Worm (Caenorhabditis elegans) whole organism, L4 larva: ENCODE measurements around the gene F52H2.3.

Experiments
- F44E2.7 ChIP-seq: fragments of 200-800 bp; sonication (Bioruptor generic); IDR thresholded peaks from 2 replicates; pipeline ENCODE4 v2.1.2; 2022; ENCODE audit warnings: missing genetic modification characterization, missing compliant biosample characterization
- T26A8.4 ChIP-seq: fragments of 200-800 bp; sonication (Bioruptor generic); IDR thresholded peaks from 2 replicates; pipeline ENCODE4 v1.3.6; 2022; ENCODE audit warnings: missing genetic modification characterization, missing compliant biosample characterization
- Y5F2A.4 ChIP-seq: fragments of 200-800 bp; sonication (Bioruptor generic); optimal IDR thresholded peaks from 2 replicates; lab custom pipeline; 2018; ENCODE audit warnings: mild to moderate bottlenecking, missing genetic modification characterization, missing compliant biosample characterization
- ZK546.5 ChIP-seq, 2 experiments: sonication (generic microtip); optimal IDR thresholded peaks; 2 replicates each; lab custom pipeline; 2017; ENCODE audit warnings: missing biosample characterization in 2 of 2, missing genetic modification characterization in 2 of 2
- aly-2 ChIP-seq: sonication (generic microtip); optimal IDR thresholded peaks from 2 replicates; lab custom pipeline; 2018; ENCODE audit warnings: missing biosample characterization, missing genetic modification characterization
- arid-1 ChIP-seq: fragments of 200-800 bp; sonication (Bioruptor generic); conservative IDR thresholded peaks from 2 replicates; pipeline ENCODE4 v1.3.6; 2022; ENCODE audit warnings: missing genetic modification reagents, missing genetic modification characterization, missing compliant biosample characterization
- attf-4 ChIP-seq: sonication (generic microtip); optimal IDR thresholded peaks from 3 replicates; lab custom pipeline; 2017; ENCODE audit warnings: missing biosample characterization, missing genetic modification characterization
- ceh-20 ChIP-seq: fragments of 200-800 bp; sonication (Bioruptor generic); IDR thresholded peaks from 2 replicates; pipeline ENCODE4 v1.3.6; 2022; ENCODE audit warnings: missing genetic modification reagents, missing genetic modification characterization, missing compliant biosample characterization
- ceh-32 ChIP-seq: sonication (generic microtip); optimal IDR thresholded peaks from 2 replicates; lab custom pipeline; 2016; ENCODE audit warnings: mild to moderate bottlenecking, missing genetic modification characterization, missing compliant biosample characterization; ENCODE audit not compliant: poor library complexity
- ceh-44 ChIP-seq: fragments of 200-800 bp; sonication (Bioruptor generic); IDR thresholded peaks from 2 replicates; pipeline ENCODE4 v1.3.6; 2022; ENCODE audit warnings: missing genetic modification reagents, missing genetic modification characterization, missing compliant biosample characterization
- cey-2 ChIP-seq: sonication (generic microtip); optimal IDR thresholded peaks from 3 replicates; lab custom pipeline; 2017; ENCODE audit warnings: missing genetic modification characterization, mild to moderate bottlenecking, missing compliant biosample characterization, antibody characterized with exemption, borderline replicate concordance; ENCODE audit not compliant: insufficient read depth
- ctbp-1 ChIP-seq: fragments of 200-800 bp; sonication (Bioruptor generic); IDR thresholded peaks from 2 replicates; pipeline ENCODE4 v1.3.6; 2022; ENCODE audit warnings: missing genetic modification reagents, missing genetic modification characterization, missing compliant biosample characterization
- daf-19 ChIP-seq: fragments of 200-800 bp; sonication (Bioruptor generic); conservative IDR thresholded peaks from 2 replicates; pipeline ENCODE4 v1.3.6; 2022; ENCODE audit warnings: missing genetic modification characterization, missing compliant biosample characterization
- dmd-6 ChIP-seq: fragments of 200-800 bp; sonication (Bioruptor generic); IDR thresholded peaks from 2 replicates; pipeline ENCODE4 v1.3.6; 2022; ENCODE audit warnings: missing genetic modification reagents, missing genetic modification characterization, missing compliant biosample characterization
- dmd-9 ChIP-seq: fragments of 200-800 bp; sonication (Bioruptor generic); IDR thresholded peaks from 2 replicates; pipeline ENCODE4 v1.3.6; 2022; ENCODE audit warnings: missing genetic modification reagents, missing genetic modification characterization, missing compliant biosample characterization
- dpl-1 ChIP-seq: fragments of 150-350 bp; optimal IDR thresholded peaks from 2 replicates; lab custom pipeline; 2014; ENCODE audit warnings: missing biosample characterization, missing genetic modification reagents, missing genetic modification characterization
- duxl-1 ChIP-seq: sonication (generic microtip); optimal IDR thresholded peaks from 2 replicates; lab custom pipeline; 2016; ENCODE audit warnings: mild to moderate bottlenecking, missing genetic modification characterization, moderate library complexity, missing compliant biosample characterization; ENCODE audit not compliant: poor library complexity
- dve-1 ChIP-seq: sonication (generic microtip); optimal IDR thresholded peaks from 2 replicates; lab custom pipeline; 2017; ENCODE audit warnings: antibody characterized with exemption, mild to moderate bottlenecking, missing genetic modification characterization, missing compliant biosample characterization; ENCODE audit not compliant: insufficient read depth
- egl-27 ChIP-seq: sonication (generic microtip); optimal IDR thresholded peaks from 3 replicates; lab custom pipeline; 2017; ENCODE audit warnings: missing biosample characterization, missing genetic modification reagents, missing genetic modification characterization
- egl-43 ChIP-seq: fragments of 200-800 bp; sonication (Bioruptor generic); IDR thresholded peaks from 2 replicates; pipeline ENCODE4 v1.3.6; 2022; ENCODE audit warnings: missing genetic modification reagents, missing genetic modification characterization, missing compliant biosample characterization
- fkh-10 ChIP-seq: fragments of 150-350 bp; optimal IDR thresholded peaks from 2 replicates; lab custom pipeline; 2014; ENCODE audit warnings: missing biosample characterization, missing genetic modification reagents, missing genetic modification characterization
- fos-1 ChIP-seq: fragments of 150-350 bp; optimal IDR thresholded peaks from 2 replicates; lab custom pipeline; 2014; ENCODE audit warnings: missing biosample characterization, missing genetic modification characterization
- jun-1 ChIP-seq: fragments of 150-350 bp; optimal IDR thresholded peaks from 2 replicates; lab custom pipeline; 2014; ENCODE audit warnings: missing biosample characterization, missing genetic modification reagents, missing genetic modification characterization
- lim-7 ChIP-seq: fragments of 200-800 bp; sonication (Bioruptor generic); IDR thresholded peaks from 2 replicates; pipeline ENCODE4 v1.3.6; 2022; ENCODE audit warnings: missing genetic modification characterization, missing compliant biosample characterization
- lsy-2 ChIP-seq, 2 experiments: fragments of 150-350 bp in 1 of 2; sonication (generic microtip) in 1 of 2; optimal IDR thresholded peaks; 2 replicates each; lab custom pipeline; 2014 to 2017; ENCODE audit warnings: missing biosample characterization in 2 of 2, missing genetic modification characterization in 2 of 2
- madf-5 ChIP-seq, 2 experiments: fragments of 200-800 bp; sonication (Bioruptor generic); IDR thresholded peaks; 2 replicates each; pipeline ENCODE4 v1.3.6; 2022; ENCODE audit warnings: missing compliant biosample characterization in 2 of 2, missing genetic modification characterization in 2 of 2
- mep-1 ChIP-seq: fragments of 150-350 bp; sonication (generic microtip); optimal IDR thresholded peaks from 3 replicates; lab custom pipeline; 2014; ENCODE audit warnings: missing biosample characterization, missing genetic modification characterization
- mes-2 ChIP-seq: sonication (generic microtip); optimal IDR thresholded peaks from 2 replicates; lab custom pipeline; 2016; ENCODE audit warnings: missing genotype, mild to moderate bottlenecking, missing genetic modification characterization, missing compliant biosample characterization; ENCODE audit not compliant: poor library complexity, severe bottlenecking
- mxl-2 ChIP-seq: fragments of 200-800 bp; sonication (Bioruptor generic); conservative IDR thresholded peaks from 2 replicates; pipeline ENCODE4 v1.3.6; 2022; ENCODE audit warnings: missing genetic modification reagents, missing genetic modification characterization, missing compliant biosample characterization
- mxl-3 ChIP-seq: fragments of 200-800 bp; sonication (Bioruptor generic); optimal IDR thresholded peaks from 2 replicates; lab custom pipeline; 2018; ENCODE audit warnings: mild to moderate bottlenecking, missing genetic modification characterization, missing compliant biosample characterization
- nhr-10 ChIP-seq: fragments of 150-350 bp; optimal IDR thresholded peaks from 2 replicates; lab custom pipeline; 2014; ENCODE audit warnings: missing biosample characterization, missing genetic modification characterization
- nhr-102 ChIP-seq: sonication (generic microtip); optimal IDR thresholded peaks from 2 replicates; lab custom pipeline; 2016; ENCODE audit warnings: mild to moderate bottlenecking, missing genetic modification characterization, moderate library complexity, missing compliant biosample characterization
- nhr-41 ChIP-seq: fragments of 200-800 bp; sonication (Bioruptor generic); IDR thresholded peaks from 2 replicates; pipeline ENCODE4 v1.3.6; 2022; ENCODE audit warnings: missing genetic modification reagents, missing genetic modification characterization, missing compliant biosample characterization
- nhr-42 ChIP-seq: fragments of 200-800 bp; sonication (Bioruptor generic); IDR thresholded peaks from 2 replicates; pipeline ENCODE4 v1.3.6; 2022; ENCODE audit warnings: missing genetic modification characterization, missing compliant biosample characterization
- nhr-76 ChIP-seq: fragments of 150-350 bp; optimal IDR thresholded peaks from 2 replicates; lab custom pipeline; 2014; ENCODE audit warnings: missing biosample characterization, missing genetic modification characterization
- php-3 ChIP-seq: fragments of 200-800 bp; sonication (Bioruptor generic); IDR thresholded peaks from 2 replicates; pipeline ENCODE4 v1.3.6; 2022; ENCODE audit warnings: missing genetic modification reagents, missing genetic modification characterization, missing compliant biosample characterization
- saeg-2 ChIP-seq: fragments of 200-800 bp; sonication (Bioruptor generic); IDR thresholded peaks from 2 replicates; pipeline ENCODE4 v1.3.6; 2022; ENCODE audit warnings: missing genetic modification reagents, missing genetic modification characterization, missing compliant biosample characterization
- snpc-1.2 ChIP-seq: fragments of 200-800 bp; sonication (Bioruptor generic); IDR thresholded peaks from 2 replicates; pipeline ENCODE4 v1.3.6; 2022; ENCODE audit warnings: missing genetic modification reagents, missing genetic modification characterization, missing compliant biosample characterization
- snpc-4 ChIP-seq: fragments of 150-350 bp; optimal IDR thresholded peaks from 2 replicates; lab custom pipeline; 2014; ENCODE audit warnings: missing biosample characterization, missing genetic modification characterization
- spr-3 ChIP-seq: fragments of 200-800 bp; sonication (Bioruptor generic); optimal IDR thresholded peaks from 2 replicates; lab custom pipeline; 2018; ENCODE audit warnings: mild to moderate bottlenecking, missing genetic modification characterization, missing compliant biosample characterization
- unc-130 ChIP-seq: sonication (generic microtip); optimal IDR thresholded peaks from 2 replicates; lab custom pipeline; 2016; ENCODE audit warnings: missing genetic modification reagents, missing genetic modification characterization, missing compliant biosample characterization
- vab-7 ChIP-seq: fragments of 200-800 bp; sonication (Bioruptor generic); IDR thresholded peaks from 2 replicates; pipeline ENCODE4 v1.3.6; 2022; ENCODE audit warnings: missing genetic modification reagents, missing genetic modification characterization, missing compliant biosample characterization
- zfp-2 ChIP-seq: sonication (generic microtip); optimal IDR thresholded peaks from 2 replicates; lab custom pipeline; 2016; ENCODE audit warnings: mild to moderate bottlenecking, missing genetic modification characterization, missing compliant biosample characterization
- zfp-3 ChIP-seq: fragments of 200-800 bp; sonication (Bioruptor generic); conservative IDR thresholded peaks from 2 replicates; pipeline ENCODE4 v1.3.6; 2022; ENCODE audit warnings: missing genetic modification reagents, missing genetic modification characterization, missing compliant biosample characterization
- zip-11 ChIP-seq: fragments of 200-800 bp; sonication (Bioruptor generic); IDR thresholded peaks from 2 replicates; pipeline ENCODE4 v1.3.6; 2022; ENCODE audit warnings: missing genetic modification characterization, missing compliant biosample characterization
- ztf-11 ChIP-seq: fragments of 150-350 bp; optimal IDR thresholded peaks from 2 replicates; lab custom pipeline; 2014; ENCODE audit warnings: missing biosample characterization, missing genetic modification characterization

F52H2.3 gene

DNA sequence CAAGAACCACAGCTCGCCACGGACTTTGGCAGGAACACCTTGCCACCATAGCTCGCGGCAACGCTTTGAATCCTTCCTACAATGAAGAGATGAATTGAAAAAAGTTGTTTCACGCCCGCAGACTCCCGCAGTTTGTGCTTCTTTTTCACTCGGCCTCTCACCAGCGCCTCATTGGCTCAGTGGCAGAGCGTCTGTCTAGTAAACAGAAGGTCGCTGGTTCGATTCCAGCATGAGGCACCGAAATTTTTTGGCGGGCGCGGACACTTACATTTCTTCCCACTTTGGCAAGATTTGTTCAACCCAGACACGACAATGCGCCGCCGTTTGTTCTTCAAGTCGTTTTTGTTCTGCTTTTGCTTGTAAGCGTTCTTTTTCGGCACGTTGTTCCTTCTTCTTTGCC, 13.0 kb downstream of the F52H2.3 start (continued):
- TF ChIP-seq fkh-10 (GFP tag; lab: Kevin White, UChicago) (peak; percentile 4), ctbp-1 (GFP tag; lab: Robert Waterston, UW) (peak; percentile 59; the same call in 1 of the 2 replicates), zip-11 (no peak), zfp-2 (peak; percentile 2), nhr-41 (GFP tag; lab: Robert Waterston, UW) (0 out of 2 replicates have a peak, but pooled peaks have one; percentile 37), lim-7 (GFP tag; lab: Robert Waterston, UW) (peak; percentile 82), nhr-42 (GFP tag; lab: Robert Waterston, UW) (0 out of 2 replicates have a peak, but pooled peaks have one; percentile 48), cey-2 (tag; lab: Kevin White, UChicago) (no peak), dpl-1 (no peak), madf-5 (GFP tag; IDR thresholded peaks at IDR 0.05; lab: Robert Waterston, UW) (0 out of 4 replicates have a peak, but pooled peaks of 1 of the 2 experiments have one; percentile 62), spr-3 (GFP tag; lab: Kevin White, UChicago) (peak; percentile 34), mes-2 (peak; percentile 75), daf-19 (GFP tag; lab: Robert Waterston, UW) (no peak), ZK546.5 (tag; optimal IDR thresholded peaks at IDR 0.05; lab: Kevin White, UChicago) (no peak), vab-7 (GFP tag; lab: Robert Waterston, UW) (peak; percentile 89), duxl-1 (tag; lab: Kevin White, UChicago) (no peak), T26A8.4 (GFP tag; lab: Robert Waterston, UW) (peak; percentile 61), saeg-2 (GFP tag; lab: Robert Waterston, UW) (0 out of 2 replicates have a peak, but pooled peaks have one; percentile 53), attf-4 (tag; lab: Kevin White, UChicago) (no peak), egl-27 (tag; lab: Kevin White, UChicago) (no peak), zfp-3 (peak; percentile 63; the same call in 1 of the 2 replicates), php-3 (GFP tag; lab: Robert Waterston, UW) (peak; percentile 57), snpc-1.2 (GFP tag; lab: Robert Waterston, UW) (peak; percentile 68; the same call in 1 of the 2 replicates), ceh-20 (GFP tag; lab: Robert Waterston, UW) (no peak), F44E2.7 (GFP tag; lab: Robert Waterston, UW) (0 out of 2 replicates have a peak, but pooled peaks have one; percentile 51), egl-43 (GFP tag; lab: Robert Waterston, UW) (peak; percentile 87), Y5F2A.4 (GFP tag; lab: Kevin White, UChicago) (peak; percentile 34), nhr-76 (tag; lab: Kevin White, UChicago) (no peak), nhr-102 (tag; lab: Kevin White, UChicago) (peak; percentile 37), aly-2 (tag; lab: Kevin White, UChicago) (no peak), dmd-9 (GFP tag; lab: Robert Waterston, UW) (peak; percentile 79), lsy-2 (tag; optimal IDR thresholded peaks at IDR 0.05; lab: Kevin White, UChicago) (peak in 1 of 2 experiments; percentile 46), dve-1 (tag; lab: Kevin White, UChicago) (no peak), mxl-2 (no peak), jun-1 (no peak), ceh-32 (tag; lab: Kevin White, UChicago) (no peak), arid-1 (GFP tag; lab: Robert Waterston, UW) (peak; percentile 67), mxl-3 (GFP tag; lab: Kevin White, UChicago) (peak; percentile 8), dmd-6 (GFP tag; lab: Robert Waterston, UW) (peak; percentile 63), fos-1 (tag; lab: Kevin White, UChicago) (no peak), ztf-11 (tag; lab: Kevin White, UChicago) (no peak), ceh-44 (GFP tag; lab: Robert Waterston, UW) (peak; percentile 57), snpc-4 (tag; lab: Kevin White, UChicago) (no peak), nhr-10 (no peak), unc-130 (GFP tag; lab: Kevin White, UChicago) (peak; percentile 8), mep-1 (tag; lab: Kevin White, UChicago) (peak; percentile 56)
